Fruit fly (Drosophila melanogaster): ENCODE measurements around the gene Nup133.

The Nup133 gene

DNA sequence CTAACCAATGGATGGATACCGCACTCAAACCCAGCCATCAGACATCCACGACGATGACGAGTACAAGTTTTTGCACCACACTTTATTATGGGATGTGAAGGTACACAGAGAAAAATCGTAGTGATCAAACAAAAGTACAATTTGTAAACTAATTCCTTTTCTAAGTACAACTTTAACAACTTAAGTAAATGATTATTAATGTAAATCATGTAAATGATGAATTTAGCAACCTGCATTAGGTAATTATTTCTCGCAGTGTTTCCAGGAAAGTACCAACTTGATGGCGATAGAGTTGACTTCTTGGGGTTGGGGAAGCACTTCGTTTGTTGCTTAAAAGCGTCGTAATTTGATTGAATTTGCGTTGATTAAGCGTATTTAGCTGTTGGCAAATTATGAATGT lies 27.3 kb upstream of the Nup133 start:
- peak; percentile 63 for TF ChIP-seq cwo (GFP tag; optimal IDR thresholded peaks at IDR 0.05)
- TF ChIP-seq CG1792 (GFP tag; optimal IDR thresholded peaks at IDR 0.05): no peak
- 0 out of 2 replicates have a peak, but pooled peaks have one; percentile 28 for TF ChIP-seq CG10321 (GFP tag; IDR thresholded peaks at IDR 0.05)
- TF ChIP-seq ac (GFP tag; optimal IDR thresholded peaks at IDR 0.05): no peak
- no peak for TF ChIP-seq unc-4 (GFP tag; IDR thresholded peaks at IDR 0.05; ENCODE audit: partially characterized antibody)
- TF ChIP-seq CG30020 (tag; optimal IDR thresholded peaks at IDR 0.05): no peak
- TF ChIP-seq Hey (tag; optimal IDR thresholded peaks at IDR 0.05): no peak
- TF ChIP-seq Dref (GFP tag; IDR thresholded peaks at IDR 0.05): no peak
- TF ChIP-seq Hr51 (GFP tag; optimal IDR thresholded peaks at IDR 0.05): peak; percentile 56 to 73
- no peak for TF ChIP-seq CG9876 (GFP tag; optimal IDR thresholded peaks at IDR 0.05)
- peak; percentile 29; the same call in 1 of the 2 replicates for TF ChIP-seq sim (GFP tag; IDR thresholded peaks at IDR 0.05)
- 0 out of 3 replicates have a peak, but pooled peaks have one; percentile 50 for TF ChIP-seq H15 (GFP tag; IDR thresholded peaks at IDR 0.05)
- TF ChIP-seq CG16815 (GFP tag; optimal IDR thresholded peaks at IDR 0.05): peak; percentile 59
- TF ChIP-seq chn (GFP tag; optimal IDR thresholded peaks at IDR 0.05): peak; percentile 59
- no peak for TF ChIP-seq Antp (GFP tag; optimal IDR thresholded peaks at IDR 0.05)
- no peak for TF ChIP-seq psq (GFP tag; optimal IDR thresholded peaks at IDR 0.05)
- TF ChIP-seq CG11696 (GFP tag; IDR thresholded peaks at IDR 0.05): 0 out of 2 replicates have a peak, but pooled peaks have one; percentile 51
- TF ChIP-seq D19B (GFP tag; optimal IDR thresholded peaks at IDR 0.05): no peak
- TF ChIP-seq kay (GFP tag; optimal IDR thresholded peaks at IDR 0.05): no peak
- no peak for TF ChIP-seq sd (tag; optimal IDR thresholded peaks at IDR 0.05)
- TF ChIP-seq CG14860 (GFP tag; IDR thresholded peaks at IDR 0.05; ENCODE audit: partially characterized antibody): no peak
- TF ChIP-seq CG14965 (GFP tag; optimal IDR thresholded peaks at IDR 0.05; ENCODE audit: borderline replicate concordance): no peak
- TF ChIP-seq ATbp (GFP tag; optimal IDR thresholded peaks at IDR 0.05): peak; percentile 49
- TF ChIP-seq CG4854 (GFP tag; optimal IDR thresholded peaks at IDR 0.05): no peak
- peak; percentile 81 for TF ChIP-seq CG2120 (GFP tag; optimal IDR thresholded peaks at IDR 0.05)
- no peak for TF ChIP-seq insv (GFP tag; optimal IDR thresholded peaks at IDR 0.05)
- peak; percentile 85 for TF ChIP-seq CG18599 (GFP tag; optimal IDR thresholded peaks at IDR 0.05)
- TF ChIP-seq Atf6 (GFP tag; IDR thresholded peaks at IDR 0.05): peak; percentile 85
- no peak for TF ChIP-seq CG2199 (GFP tag; IDR thresholded peaks at IDR 0.05)
- no peak for TF ChIP-seq Spps (tag; optimal IDR thresholded peaks at IDR 0.05)
- peak; percentile 35; the same call in 1 of the 2 replicates for TF ChIP-seq CG7372 (GFP tag; IDR thresholded peaks at IDR 0.05)
- peak; percentile 84; the same call in 1 of the 2 replicates for TF ChIP-seq CG14014 (GFP tag; IDR thresholded peaks at IDR 0.05)
- peak; percentile 50 for TF ChIP-seq CG6854 (GFP tag; optimal IDR thresholded peaks at IDR 0.05)
- TF ChIP-seq CG32767 (GFP tag; IDR thresholded peaks at IDR 0.05): peak; percentile 60; the same call in 1 of the 2 replicates
- TF ChIP-seq CG42726 (GFP tag; IDR thresholded peaks at IDR 0.05; ENCODE audit: partially characterized antibody): no peak
- TF ChIP-seq onecut (GFP tag; IDR thresholded peaks at IDR 0.05): peak; percentile 48; the same call in 1 of the 2 replicates
- TF ChIP-seq CG8089 (GFP tag; optimal IDR thresholded peaks at IDR 0.05): peak; percentile 13
- TF ChIP-seq CG2875 (GFP tag; optimal IDR thresholded peaks at IDR 0.05): peak; percentile 47
- TF ChIP-seq CG31224 (GFP tag; IDR thresholded peaks at IDR 0.05): peak; percentile 40; the same call in 1 of the 2 replicates
- no peak for TF ChIP-seq kah (GFP tag; optimal IDR thresholded peaks at IDR 0.05)
- TF ChIP-seq en (GFP tag; optimal IDR thresholded peaks at IDR 0.05): peak; percentile 7
- TF ChIP-seq Mrtf (GFP tag; IDR thresholded peaks at IDR 0.05): peak; percentile 31; the same call in 1 of the 3 replicates
- TF ChIP-seq ttk (GFP tag; IDR thresholded peaks at IDR 0.05): peak; percentile 40; the same call in 1 of the 2 replicates
- TF ChIP-seq CG4617 (GFP tag; optimal IDR thresholded peaks at IDR 0.05; ENCODE audit: borderline replicate concordance): no peak
- peak; percentile 75 for TF ChIP-seq esg (GFP tag; conservative IDR thresholded peaks at IDR 0.05)
- TF ChIP-seq Hr3 (GFP tag; optimal IDR thresholded peaks at IDR 0.05): peak; percentile 70
- TF ChIP-seq stc (GFP tag; IDR thresholded peaks at IDR 0.05): peak; percentile 63; the same call in 1 of the 2 replicates
- 0 out of 3 replicates have a peak, but pooled peaks have one; percentile 23 for TF ChIP-seq CG7357 (GFP tag; IDR thresholded peaks at IDR 0.05)
- no peak for TF ChIP-seq sna (GFP tag; IDR thresholded peaks at IDR 0.05; ENCODE audit: partially characterized antibody)
- no peak for TF ChIP-seq pb (GFP tag; optimal IDR thresholded peaks at IDR 0.05)
